Fruit fly (Drosophila melanogaster): Measurements from ENCODE around the gene Nulp1.

Gene Nulp1

dm6 chr3L:8094652-8095129 lies 15.5 kb upstream of the Nulp1 start:
- TF ChIP-seq foxo (GFP tag; optimal IDR thresholded peaks at IDR 0.05) (peak in 1 of 2 experiments; percentile 26), N (GFP tag; optimal IDR thresholded peaks at IDR 0.05) (no peak), brk (GFP tag; optimal IDR thresholded peaks at IDR 0.05) (no peak), HLH106 (tag; optimal IDR thresholded peaks at IDR 0.05) (peak; percentile 11), Sp1 (GFP tag; optimal IDR thresholded peaks at IDR 0.05) (no peak), Hr83 (GFP tag; optimal IDR thresholded peaks at IDR 0.05; ENCODE audit: poor library complexity, severe bottlenecking) (peak; percentile 30), rgr (GFP tag; optimal IDR thresholded peaks at IDR 0.05) (peak; percentile 13), sv (GFP tag; optimal IDR thresholded peaks at IDR 0.05) (no peak), Rel (GFP tag; optimal IDR thresholded peaks at IDR 0.05) (no peak), Rel (tag; optimal IDR thresholded peaks at IDR 0.05) (peak; percentile 63), dl (GFP tag; optimal IDR thresholded peaks at IDR 0.05; ENCODE audit: insufficient read depth in 1 of 2, partially characterized antibody in 2 of 2) (no peak)

dm6 chr3L:8096106-8096558 lies 14.0 kb upstream of the Nulp1 start:
- no peak for TF ChIP-seq lola (GFP tag; optimal IDR thresholded peaks at IDR 0.05)
- TF ChIP-seq HLH106 (tag; optimal IDR thresholded peaks at IDR 0.05), result peak; percentile 91
- no peak for TF ChIP-seq Abd-B (GFP tag; optimal IDR thresholded peaks at IDR 0.05)
- TF ChIP-seq pan (optimal IDR thresholded peaks at IDR 0.05), result no peak
- TF ChIP-seq dl (GFP tag; optimal IDR thresholded peaks at IDR 0.05; ENCODE audit: insufficient read depth in 1 of 2, partially characterized antibody in 2 of 2), result no peak
- TF ChIP-seq brk (GFP tag; optimal IDR thresholded peaks at IDR 0.05), result peak; percentile 73
- no peak for TF ChIP-seq Myc (optimal IDR thresholded peaks at IDR 0.05)
- TF ChIP-seq usp (GFP tag; optimal IDR thresholded peaks at IDR 0.05), result no peak
- TF ChIP-seq rgr (GFP tag; optimal IDR thresholded peaks at IDR 0.05), result peak; percentile 94
- TF ChIP-seq GATAd (GFP tag; optimal IDR thresholded peaks at IDR 0.05), result no peak
- peak; percentile 90 for TF ChIP-seq CG9705 (GFP tag; optimal IDR thresholded peaks at IDR 0.05)
- peak; percentile 83 for TF ChIP-seq Hnf4 (GFP tag; optimal IDR thresholded peaks at IDR 0.05)
- TF ChIP-seq Dfd (GFP tag; optimal IDR thresholded peaks at IDR 0.05), result no peak
- peak; percentile 55 for TF ChIP-seq woc (GFP tag; optimal IDR thresholded peaks at IDR 0.05)
- TF ChIP-seq Rel (GFP tag; optimal IDR thresholded peaks at IDR 0.05), result peak; percentile 47
- TF ChIP-seq Rel (tag; optimal IDR thresholded peaks at IDR 0.05), result peak; percentile 43
- TF ChIP-seq Hr78 (GFP tag; optimal IDR thresholded peaks at IDR 0.05), result no peak
- no peak for TF ChIP-seq Dif (GFP tag; optimal IDR thresholded peaks at IDR 0.05; ENCODE audit: partially characterized antibody)
- TF ChIP-seq br (GFP tag; optimal IDR thresholded peaks at IDR 0.05), result peak; percentile 78
- peak; percentile 89 for TF ChIP-seq dmrt93B (GFP tag; optimal IDR thresholded peaks at IDR 0.05)
- TF ChIP-seq CG32264 (GFP tag; optimal IDR thresholded peaks at IDR 0.05), result peak; percentile 19
- TF ChIP-seq dsf (GFP tag; optimal IDR thresholded peaks at IDR 0.05; ENCODE audit: borderline replicate concordance), result no peak
- peak; percentile 76 for TF ChIP-seq CrebA (GFP tag; optimal IDR thresholded peaks at IDR 0.05; ENCODE audit: borderline replicate concordance)
- no peak for TF ChIP-seq jim (GFP tag; optimal IDR thresholded peaks at IDR 0.05)
- TF ChIP-seq foxo (GFP tag; optimal IDR thresholded peaks at IDR 0.05), result peak in 1 of 2 experiments; percentile 95
- TF ChIP-seq Hr83 (GFP tag; optimal IDR thresholded peaks at IDR 0.05; ENCODE audit: poor library complexity, severe bottlenecking), result no peak
- peak; percentile 92 for TF ChIP-seq psq (GFP tag; optimal IDR thresholded peaks at IDR 0.05)
- no peak for TF ChIP-seq N (GFP tag; optimal IDR thresholded peaks at IDR 0.05)
- peak; percentile 93 for TF ChIP-seq h (GFP tag; optimal IDR thresholded peaks at IDR 0.05)
- TF ChIP-seq sv (GFP tag; optimal IDR thresholded peaks at IDR 0.05), result peak; percentile 87
- peak; percentile 53 for TF ChIP-seq Jra (GFP tag; optimal IDR thresholded peaks at IDR 0.05)
- TF ChIP-seq fru (GFP tag; optimal IDR thresholded peaks at IDR 0.05), result peak; percentile 92
- no peak for TF ChIP-seq Vsx2 (GFP tag; optimal IDR thresholded peaks at IDR 0.05; ENCODE audit: partially characterized antibody)
- no peak for TF ChIP-seq tai (GFP tag; optimal IDR thresholded peaks at IDR 0.05)
- peak; percentile 79 for TF ChIP-seq ey (GFP tag; optimal IDR thresholded peaks at IDR 0.05)
- peak; percentile 94 for TF ChIP-seq OdsH (GFP tag; optimal IDR thresholded peaks at IDR 0.05)
- TF ChIP-seq Sp1 (GFP tag; optimal IDR thresholded peaks at IDR 0.05), result peak; percentile 91
- TF ChIP-seq Mio (GFP tag; optimal IDR thresholded peaks at IDR 0.05), result peak; percentile 20
- peak; percentile 15 for TF ChIP-seq sage (GFP tag; optimal IDR thresholded peaks at IDR 0.05)

Data from whole organism, wandering third instar larva.